Worm (Caenorhabditis elegans) whole organism, midembryonic: ENCODE data around the gene srbc-33.

ENCODE experiments used
- T22C8.4 ChIP-seq: fragments of 200-800 bp; sonication (Bioruptor generic); IDR thresholded peaks from 2 replicates; pipeline ENCODE4 v1.3.6; 2022; ENCODE audit warnings: missing genetic modification characterization, missing compliant biosample characterization
- cog-1 ChIP-seq: sonication (generic microtip); optimal IDR thresholded peaks from 2 replicates; lab custom pipeline; 2016; ENCODE audit warnings: missing genetic modification characterization, missing compliant biosample characterization
- flt-1 ChIP-seq: fragments of 200-800 bp; sonication (Bioruptor generic); IDR thresholded peaks from 2 replicates; pipeline ENCODE4 v1.3.6; 2022; ENCODE audit warnings: missing genetic modification characterization, missing compliant biosample characterization
- klf-2 ChIP-seq: fragments of 200-800 bp; sonication (Bioruptor generic); conservative IDR thresholded peaks from 2 replicates; pipeline ENCODE4 v1.3.6; 2022; ENCODE audit warnings: missing genetic modification reagents, missing genetic modification characterization, missing compliant biosample characterization
- med-1 ChIP-seq: sonication (generic microtip); optimal IDR thresholded peaks from 2 replicates; lab custom pipeline; 2017; ENCODE audit warnings: missing genetic modification characterization, mild to moderate bottlenecking, missing compliant biosample characterization, antibody characterized with exemption, missing genetic modification reagents; ENCODE audit not compliant: insufficient read depth
- ref-1 ChIP-seq: fragments of 200-800 bp; sonication (Bioruptor generic); conservative IDR thresholded peaks from 2 replicates; pipeline ENCODE4 v1.3.6; 2022; ENCODE audit warnings: missing genetic modification reagents, missing genetic modification characterization, missing compliant biosample characterization
- tab-1 ChIP-seq: fragments of 200-800 bp; sonication (Bioruptor generic); IDR thresholded peaks from 2 replicates; pipeline ENCODE4 v1.3.6; 2022; ENCODE audit warnings: missing genetic modification characterization, missing compliant biosample characterization
- ztf-23 ChIP-seq: fragments of 200-800 bp; sonication (Bioruptor generic); IDR thresholded peaks from 2 replicates; pipeline ENCODE4 v1.3.6; 2022; ENCODE audit warnings: missing genetic modification reagents, missing genetic modification characterization, missing compliant biosample characterization
- ztf-29 ChIP-seq: fragments of 200-800 bp; sonication (Bioruptor generic); IDR thresholded peaks from 2 replicates; pipeline ENCODE4 v1.3.6; 2022; ENCODE audit warnings: missing genetic modification reagents, missing genetic modification characterization, missing compliant biosample characterization

srbc-33 gene

ce11 chrV:3451646-3452045 is 33.0 kb downstream of the srbc-33 start:
- TF ChIP-seq flt-1 (no peak), ztf-29 (GFP tag; lab: Robert Waterston, UW) (no peak), T22C8.4 (GFP tag; lab: Robert Waterston, UW) (no peak), ztf-23 (no peak), ref-1 (GFP tag; lab: Robert Waterston, UW) (no peak), klf-2 (no peak), med-1 (GFP tag; lab: Kevin White, UChicago) (no peak), cog-1 (tag; lab: Kevin White, UChicago) (no peak), tab-1 (GFP tag; lab: Robert Waterston, UW) (no peak)

DNA sequence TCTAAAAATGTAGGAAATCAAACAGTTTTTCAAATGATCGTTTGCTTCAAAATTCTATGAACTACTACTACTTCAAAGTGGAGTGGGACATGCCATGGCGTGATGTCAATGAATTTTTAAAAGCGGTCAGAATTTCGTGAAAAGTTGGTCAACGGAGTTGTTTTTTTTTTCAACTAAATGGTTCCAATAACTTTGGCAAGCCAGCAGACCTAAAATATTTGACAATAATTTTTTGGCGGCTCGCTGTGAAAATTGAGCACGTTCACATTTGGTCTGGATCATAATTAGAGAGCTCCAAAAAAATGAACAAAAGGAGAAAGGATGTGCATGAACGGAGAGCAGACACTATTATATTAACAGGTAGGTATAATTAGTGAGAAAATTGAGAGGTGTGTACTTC is 34.3 kb downstream of the srbc-33 start:
- no peak for TF ChIP-seq ztf-23
- no peak for TF ChIP-seq flt-1
- no peak for TF ChIP-seq T22C8.4 (GFP tag; lab: Robert Waterston, UW)
- no peak for TF ChIP-seq med-1 (GFP tag; lab: Kevin White, UChicago)
- TF ChIP-seq tab-1 (GFP tag; lab: Robert Waterston, UW) = no peak
- TF ChIP-seq ztf-29 (GFP tag; lab: Robert Waterston, UW) = no peak
- TF ChIP-seq klf-2 = no peak
- no peak for TF ChIP-seq ref-1 (GFP tag; lab: Robert Waterston, UW)
- no peak for TF ChIP-seq cog-1 (tag; lab: Kevin White, UChicago)

ce11 chrV:3449810-3450209 is 34.8 kb downstream of the srbc-33 start:
- TF ChIP-seq flt-1 = no peak

DNA sequence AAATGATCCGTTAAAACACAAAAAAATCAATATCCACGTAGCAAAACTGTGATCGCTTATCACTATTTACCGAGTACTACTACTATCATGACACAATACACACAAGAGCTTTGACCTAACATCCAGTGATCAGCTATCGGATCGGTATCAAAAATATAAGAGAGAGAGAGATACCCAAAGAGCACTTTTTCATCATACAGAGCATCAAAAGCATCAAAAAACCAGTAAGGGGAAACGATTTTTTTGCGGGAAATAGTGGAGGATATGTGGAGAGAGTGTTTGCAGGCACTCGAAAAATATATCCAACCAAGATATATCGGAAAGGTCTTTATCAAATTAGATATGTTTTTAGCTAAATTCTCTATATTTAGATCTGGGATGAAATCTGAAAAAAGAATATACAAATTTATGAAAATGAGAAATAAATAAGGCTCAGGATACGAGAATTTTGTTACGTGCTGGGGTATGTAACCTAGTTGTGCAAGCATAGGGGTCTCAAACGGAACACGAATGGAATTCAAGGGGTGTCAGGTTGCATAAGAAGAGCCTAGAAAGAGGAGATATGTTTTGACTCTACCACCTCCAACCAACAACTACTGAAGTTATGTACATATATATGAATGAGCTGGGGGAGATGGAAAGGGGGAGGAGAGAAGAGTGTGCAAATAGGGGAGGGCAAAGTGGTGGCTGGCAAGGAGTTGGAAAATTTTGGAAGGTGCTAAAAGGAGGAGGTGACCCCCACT is 39.3 kb downstream of the srbc-33 start:
- no peak for TF ChIP-seq tab-1 (GFP tag; lab: Robert Waterston, UW)
- no peak for TF ChIP-seq T22C8.4 (GFP tag; lab: Robert Waterston, UW)
- TF ChIP-seq flt-1 = no peak
- no peak for TF ChIP-seq cog-1 (tag; lab: Kevin White, UChicago)
- no peak for TF ChIP-seq ztf-23
- no peak for TF ChIP-seq med-1 (GFP tag; lab: Kevin White, UChicago)
- no peak for TF ChIP-seq ref-1 (GFP tag; lab: Robert Waterston, UW)
- TF ChIP-seq klf-2 = no peak
- no peak for TF ChIP-seq ztf-29 (GFP tag; lab: Robert Waterston, UW)

DNA sequence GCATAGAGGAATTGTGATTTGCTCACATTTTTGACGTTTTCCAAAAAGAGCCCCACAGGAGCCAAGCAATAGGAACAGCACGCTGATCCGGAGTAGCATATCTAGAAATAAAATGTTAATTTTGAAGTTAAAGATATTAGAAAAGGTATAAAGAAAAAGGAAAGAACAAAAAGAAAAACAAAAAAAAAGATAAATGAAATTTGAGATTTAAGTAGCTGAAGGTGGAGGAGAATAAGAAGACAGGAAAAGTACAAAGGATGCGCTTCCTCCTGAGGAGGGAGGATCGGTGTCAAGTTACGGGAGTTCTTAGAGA is 39.9 kb downstream of the srbc-33 start, which contains the start of gene cfz-2:
TSS of gene cfz-2 (minus strand) at position 101 of the 313 bp plus-strand sequence.
- TF ChIP-seq flt-1 (no peak), T22C8.4 (GFP tag; lab: Robert Waterston, UW) (no peak), ztf-23 (no peak), ref-1 (GFP tag; lab: Robert Waterston, UW) (no peak), tab-1 (GFP tag; lab: Robert Waterston, UW) (no peak), ztf-29 (GFP tag; lab: Robert Waterston, UW) (no peak), klf-2 (no peak), cog-1 (tag; lab: Kevin White, UChicago) (no peak)

- TF ChIP-seq tab-1 (GFP tag; lab: Robert Waterston, UW) (no peak), cog-1 (tag; lab: Kevin White, UChicago) (no peak), ztf-29 (GFP tag; lab: Robert Waterston, UW) (no peak), klf-2 (no peak), med-1 (GFP tag; lab: Kevin White, UChicago) (no peak), ref-1 (GFP tag; lab: Robert Waterston, UW) (no peak), flt-1 (no peak), T22C8.4 (GFP tag; lab: Robert Waterston, UW) (no peak), ztf-23 (no peak)
Measured at ce11 chrV:3442609-3443008, 42.0 kb downstream of the srbc-33 start.
